Worm (Caenorhabditis elegans): ENCODE measurements around the gene C14A11.6.

DNA sequence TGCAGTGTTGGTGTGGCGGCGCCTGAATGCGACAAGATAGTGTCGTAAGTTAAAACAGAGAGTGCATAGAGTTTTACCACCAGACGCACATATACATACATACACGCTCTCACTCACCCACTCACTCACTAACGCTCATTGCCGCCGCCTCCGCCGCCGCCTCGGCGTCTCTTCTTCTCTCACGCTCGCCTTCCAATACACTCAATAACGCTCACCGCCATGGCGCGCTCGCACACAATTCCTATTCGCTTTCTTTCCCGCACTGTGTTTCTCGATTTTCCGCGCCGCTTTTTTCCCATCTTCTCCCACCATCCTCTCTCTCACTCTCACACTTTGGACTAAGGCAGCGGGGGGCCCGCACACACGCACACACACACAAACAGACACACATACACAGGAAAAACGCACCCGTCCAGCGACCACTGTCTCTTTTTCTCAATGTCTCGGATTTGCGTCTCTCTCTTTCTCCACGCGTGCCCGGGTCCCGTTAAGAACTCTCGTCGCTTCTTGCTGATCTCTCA, 38.5 kb upstream of the C14A11.6 start, which contains the start of gene kin-29:
- peak; percentile 51 for TF ChIP-seq W03F9.2 (tag; optimal IDR thresholded peaks at IDR 0.05)
- peak; percentile 47 for TF ChIP-seq dao-5 (tag; optimal IDR thresholded peaks at IDR 0.05)
